Worm (Caenorhabditis elegans) whole organism, L4/young adult: ENCODE results near the gene srw-123.

ENCODE experiments used
- W03F9.2 ChIP-seq: fragments of 150-350 bp; optimal IDR thresholded peaks from 2 replicates; lab custom pipeline; 2014; ENCODE audit warnings: missing biosample characterization, missing genetic modification characterization
- dao-5 ChIP-seq: sonication (generic microtip); optimal IDR thresholded peaks from 2 replicates; lab custom pipeline; 2016; ENCODE audit warnings: missing genotype, missing genetic modification characterization, moderate library complexity, missing compliant biosample characterization
- him-1 ChIP-seq: sonication (generic microtip); optimal IDR thresholded peaks from 2 replicates; lab custom pipeline; 2016; ENCODE audit warnings: missing genotype, missing genetic modification reagents, missing genetic modification characterization, missing compliant biosample characterization

DNA sequence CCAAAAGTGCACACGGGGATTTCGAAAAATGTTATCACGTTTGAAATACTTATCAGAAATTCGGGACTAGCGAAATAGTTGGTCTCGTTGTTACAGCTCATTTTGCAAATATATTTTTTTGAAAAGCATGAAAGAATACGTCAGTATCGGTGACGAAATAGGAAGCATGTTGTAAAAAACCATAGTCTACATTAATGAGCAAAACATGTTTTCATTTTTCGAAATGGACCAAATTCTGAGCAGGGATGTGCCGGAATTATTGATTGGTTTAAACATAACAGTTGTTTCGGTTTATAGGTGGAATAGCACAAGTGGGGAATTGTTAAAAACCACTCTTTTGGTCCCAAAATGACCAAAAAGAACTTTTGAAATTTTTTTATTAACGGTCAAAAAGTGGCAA is 41.1 kb downstream of the srw-123 start, which contains the start of gene srh-247:
- no peak for TF ChIP-seq W03F9.2 (tag; lab: Kevin White, UChicago)
- no peak for TF ChIP-seq dao-5
- no peak for TF ChIP-seq him-1 (tag; lab: Kevin White, UChicago)
